Fruit fly (Drosophila melanogaster) whole organism, larva: ENCODE data around the gene CG43993.

Experiments
- noc ChIP-seq: fragments of 200-800 bp; sonication (Bioruptor generic); optimal IDR thresholded peaks from 3 replicates; lab custom pipeline; 2019; ENCODE audit warnings: missing biosample characterization, mild to moderate bottlenecking, missing genetic modification characterization, moderate library complexity

The CG43993 gene

DNA sequence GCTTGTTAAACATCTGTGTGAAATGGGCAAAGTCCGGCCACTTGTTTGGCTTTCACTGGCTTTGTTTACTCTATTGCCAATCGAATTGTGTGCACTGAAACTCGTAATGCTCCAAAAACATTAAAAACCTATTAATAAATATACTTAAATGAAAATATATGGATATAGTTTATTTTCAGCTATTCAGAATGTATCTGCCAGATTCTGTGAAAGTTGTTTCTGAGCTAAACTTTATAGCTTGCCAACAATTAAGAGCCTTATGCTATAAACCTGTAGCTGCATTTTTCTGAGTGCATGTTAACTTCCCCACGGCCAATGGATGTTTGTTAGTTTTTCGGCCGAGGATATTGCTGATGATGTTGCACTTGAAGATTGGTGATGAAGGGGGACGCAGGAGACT is 27.7 kb downstream of the CG43993 start:
- no peak for TF ChIP-seq noc (tag; lab: Kevin White, UChicago)

dm6 chr3L:12062219-12062618 is 29.9 kb downstream of the CG43993 start:
- TF ChIP-seq noc (tag; lab: Kevin White, UChicago): no peak

DNA sequence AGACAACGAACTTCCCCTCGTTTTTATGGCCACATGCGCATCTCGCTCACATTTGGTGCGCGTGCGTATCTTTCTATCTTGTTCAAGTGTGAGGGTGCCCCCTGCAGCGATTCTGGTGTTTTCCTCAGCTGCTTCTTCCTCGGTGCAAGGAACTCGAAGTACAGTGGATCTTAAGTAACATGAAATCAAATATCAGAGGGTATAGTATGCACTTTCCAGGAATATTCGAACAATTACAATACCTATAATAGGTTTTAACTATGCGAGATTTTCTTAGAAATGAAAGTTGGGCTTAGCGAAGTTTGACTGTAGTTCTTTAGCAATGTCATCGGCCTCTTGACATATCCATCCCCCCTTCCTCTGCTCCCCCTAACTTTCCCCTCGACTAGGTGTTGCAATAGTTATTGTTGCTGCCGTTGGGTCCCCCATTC is 30.4 kb downstream of the CG43993 start:
- no peak for TF ChIP-seq noc (tag; lab: Kevin White, UChicago)

DNA sequence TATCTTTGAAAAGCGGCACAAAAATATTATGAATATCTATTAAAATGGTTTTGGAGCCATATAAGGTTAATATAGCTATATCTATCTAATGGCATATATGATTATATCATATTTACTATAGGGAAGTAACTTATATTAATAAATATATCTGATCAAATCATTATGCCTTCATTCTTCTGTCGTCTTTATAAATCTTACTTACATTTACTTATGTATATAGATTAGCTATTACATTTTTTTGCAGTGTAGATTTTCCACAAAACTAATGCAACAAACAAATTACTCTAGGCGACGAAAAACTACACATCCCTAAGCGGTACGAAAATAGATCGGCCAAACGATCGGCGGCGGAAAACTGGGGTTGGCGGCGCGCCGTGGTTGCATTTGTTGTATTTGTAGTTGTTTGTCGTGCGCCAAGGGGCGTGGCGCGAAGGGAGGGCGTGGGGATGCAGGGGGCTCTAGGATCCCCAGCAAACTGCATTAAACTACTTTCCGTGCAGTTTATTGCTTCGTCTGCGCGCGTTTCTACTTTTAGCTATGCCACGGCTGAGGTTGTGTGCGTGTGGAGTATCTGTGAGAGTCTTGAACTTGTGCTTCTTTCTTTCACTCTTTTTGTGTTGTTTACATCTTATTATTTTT is 31.2 kb downstream of the CG43993 start:
- no peak for TF ChIP-seq noc (tag; lab: Kevin White, UChicago)

DNA sequence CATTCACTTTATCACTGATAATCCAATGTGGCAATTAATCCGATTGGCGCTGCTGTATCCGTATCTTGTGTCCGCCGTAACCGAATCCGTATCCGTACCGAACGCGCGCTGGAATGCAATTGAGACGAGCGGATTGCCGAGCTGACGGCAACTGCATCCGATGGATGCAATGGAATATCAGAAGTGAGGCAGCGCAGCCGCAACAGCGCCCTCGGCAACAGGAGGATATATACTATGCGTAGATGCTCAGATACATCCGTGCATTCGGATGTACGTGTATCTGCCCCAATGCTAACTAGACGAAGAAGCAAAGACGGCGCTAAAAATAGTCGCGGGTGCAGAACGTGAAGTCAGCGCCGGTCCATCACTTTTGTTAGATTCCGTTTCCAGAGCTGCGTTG is 32.4 kb downstream of the CG43993 start, which contains the start of gene rols:
Gene rols, minus strand, starts transcription at position 101 of the 400 bp plus-strand sequence.
- no peak for TF ChIP-seq noc (tag; lab: Kevin White, UChicago)

DNA sequence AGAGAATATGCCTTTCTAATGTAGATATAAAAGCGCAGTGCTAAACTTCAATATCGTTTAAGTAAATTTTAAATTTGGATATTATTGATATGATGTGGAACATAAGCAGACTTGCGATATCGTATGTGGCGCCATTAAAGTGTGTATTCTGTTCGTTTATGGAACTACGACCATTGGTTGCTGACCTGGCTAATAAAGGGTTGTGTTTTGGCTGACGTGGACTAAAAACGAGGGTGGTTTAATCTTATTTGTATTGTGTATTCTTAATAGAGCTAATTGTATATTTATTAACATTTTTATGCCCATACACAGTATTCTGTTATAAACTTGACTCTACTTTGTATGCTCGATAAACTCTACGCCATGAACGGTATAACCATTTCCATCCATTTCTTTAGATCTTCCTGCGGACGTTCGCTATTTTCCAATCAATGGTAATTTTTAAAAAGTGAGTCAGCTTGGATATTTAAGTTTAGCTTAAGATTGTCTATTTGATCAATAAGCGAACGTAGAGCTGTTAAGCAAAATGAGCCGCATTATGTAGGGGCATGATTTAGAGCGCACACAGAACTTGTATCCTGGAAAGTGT is 34.4 kb downstream of the CG43993 start:
- TF ChIP-seq noc (tag; lab: Kevin White, UChicago): no peak

DNA sequence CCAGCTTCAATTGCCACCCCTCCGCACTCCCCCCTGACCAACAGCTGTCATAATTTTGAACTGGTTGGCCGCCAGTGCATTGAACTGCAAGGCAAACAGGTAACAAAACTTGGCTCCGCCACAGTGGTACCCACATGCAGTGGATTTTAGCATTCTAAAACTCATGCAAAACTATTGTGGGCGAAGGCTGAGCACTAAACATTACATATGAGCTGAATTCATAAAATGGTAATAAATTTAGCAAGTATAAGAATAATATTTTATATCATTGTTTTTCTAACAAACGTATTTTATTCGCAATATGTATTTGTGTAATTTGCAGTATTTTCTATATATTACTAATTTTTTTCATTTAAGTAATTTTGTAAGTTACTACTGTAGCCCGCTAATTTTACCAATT is 40.0 kb downstream of the CG43993 start:
- no peak for TF ChIP-seq noc (tag; lab: Kevin White, UChicago)

- no peak for TF ChIP-seq noc (tag; lab: Kevin White, UChicago)
Observed at dm6 chr3L:12073076-12073475, 40.7 kb downstream of the CG43993 start.

- TF ChIP-seq noc (tag; lab: Kevin White, UChicago): no peak
Observed at dm6 chr3L:12073861-12074633, 41.7 kb downstream of the CG43993 start.

- no peak for TF ChIP-seq noc (tag; lab: Kevin White, UChicago)
Observed at dm6 chr3L:12074952-12075351, 42.6 kb downstream of the CG43993 start.

dm6 chr3L:12076312-12076711 is 44.0 kb downstream of the CG43993 start:
- TF ChIP-seq noc (tag; lab: Kevin White, UChicago): no peak

- no peak for TF ChIP-seq noc (tag; lab: Kevin White, UChicago)
Observed at dm6 chr3L:12077348-12077747, 45.0 kb downstream of the CG43993 start.

DNA sequence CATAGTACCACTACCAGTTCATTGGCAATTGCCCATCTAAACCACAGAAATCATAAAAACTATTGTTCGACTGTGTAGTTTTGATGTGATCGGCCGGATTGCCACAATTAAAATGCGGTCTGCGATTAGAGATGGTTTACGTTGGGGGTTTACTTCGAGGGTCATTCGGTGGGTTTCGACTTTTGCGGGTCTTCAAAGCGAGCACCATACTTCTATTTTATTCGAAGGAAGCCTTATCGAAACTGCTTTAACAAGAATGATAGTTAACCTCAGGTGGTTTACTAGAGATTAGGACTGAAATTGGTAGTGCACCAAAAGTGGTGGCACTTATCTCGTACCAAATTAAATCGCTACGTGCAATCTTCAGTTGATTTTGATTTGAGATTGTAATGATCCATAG is 45.6 kb downstream of the CG43993 start:
- no peak for TF ChIP-seq noc (tag; lab: Kevin White, UChicago)

DNA sequence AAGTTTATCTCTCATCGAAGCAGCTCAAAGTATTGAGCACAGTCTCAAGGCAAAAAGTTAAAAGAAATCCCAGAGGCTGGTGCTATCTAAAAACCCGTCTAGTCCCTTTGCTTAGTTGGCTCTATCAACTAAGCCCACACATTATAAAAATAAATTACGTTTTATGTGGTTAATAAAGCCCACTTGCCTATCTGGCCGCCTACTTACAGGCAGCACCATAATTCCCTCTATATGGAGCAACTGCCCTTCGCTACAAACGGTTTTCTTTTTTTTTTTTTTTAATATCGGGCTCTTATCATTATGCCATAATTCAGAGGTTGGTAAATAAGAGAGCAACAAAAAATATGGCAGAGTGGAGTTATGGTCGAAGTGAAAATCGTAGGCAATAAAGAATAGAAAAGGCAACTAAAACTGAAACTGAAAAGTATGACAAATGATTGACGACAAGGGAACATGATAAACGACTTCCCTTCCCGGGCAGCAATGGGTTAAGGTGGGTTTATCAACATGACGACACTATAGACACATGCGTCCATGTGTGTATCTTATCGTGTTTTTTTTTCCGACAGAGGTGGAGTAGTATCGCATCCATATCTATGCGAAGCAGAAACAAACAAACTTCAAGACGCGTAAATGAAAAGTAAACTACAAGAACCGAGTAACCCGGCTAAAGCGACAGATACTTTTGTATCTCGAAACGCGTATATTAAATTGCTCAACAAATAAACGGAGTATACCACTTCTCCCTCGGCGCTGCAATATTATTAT is 46.4 kb downstream of the CG43993 start:
- peak; percentile 11 for TF ChIP-seq noc (tag; lab: Kevin White, UChicago)

DNA sequence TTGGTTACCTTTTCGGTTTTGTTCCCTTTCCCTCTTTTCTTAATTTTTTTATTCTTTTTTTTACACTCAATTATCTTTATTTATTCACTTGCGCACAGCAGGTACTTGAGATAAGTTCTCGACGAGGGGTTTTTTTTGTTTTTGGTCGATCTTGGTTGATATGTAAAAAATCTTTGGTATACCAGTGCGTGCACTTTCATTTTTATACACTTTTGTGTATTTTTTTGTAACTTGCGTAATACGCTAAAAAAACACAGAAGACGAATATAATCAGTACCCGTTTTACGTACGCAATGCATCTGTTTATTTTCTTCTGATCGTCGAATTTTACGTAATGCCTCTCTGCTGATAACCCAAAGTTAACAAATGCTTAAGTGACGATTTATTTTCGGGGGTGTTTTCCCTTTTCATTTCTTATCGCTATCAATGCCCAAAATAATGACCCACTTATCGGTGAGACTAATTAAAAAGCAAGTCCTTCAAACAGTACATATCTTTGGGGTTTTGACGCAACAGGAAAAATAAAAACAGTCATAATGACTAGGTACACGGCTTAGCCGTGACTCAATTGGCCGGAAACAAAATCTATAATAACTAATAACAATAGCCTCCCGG is 47.1 kb downstream of the CG43993 start:
- no peak for TF ChIP-seq noc (tag; lab: Kevin White, UChicago)
